Fruit fly (Drosophila melanogaster) whole organism, embryonic: Measurements from ENCODE around the gene mRpS31.

ENCODE experiments used
- CG31388 ChIP-seq: fragments of 200-800 bp; sonication (Bioruptor generic); optimal IDR thresholded peaks from 2 replicates; lab custom pipeline; 2016; ENCODE audit warnings: missing biosample characterization, missing genetic modification characterization
- CG5953 ChIP-seq: fragments of 200-800 bp; sonication (Bioruptor generic); IDR thresholded peaks from 2 replicates; pipeline ENCODE4 v1.3.6; 2022; ENCODE audit warnings: missing biosample characterization, missing genetic modification characterization
- D ChIP-seq, 2 experiments: fragments of 200-800 bp in 1 of 2; fragments of >200 bp in 1 of 2; sonication (Bioruptor generic) in 1 of 2; optimal IDR thresholded peaks; 2 replicates in 1 of 2; 3 replicates in 1 of 2; lab custom pipeline; 2017; ENCODE audit warnings: mild to moderate bottlenecking in 1 of 2, missing biosample characterization in 1 of 2, missing genetic modification characterization in 1 of 2, missing genetic modification reagents in 1 of 2
- Ets65A ChIP-seq: fragments of 200-800 bp; sonication (Bioruptor generic); peaks from one replicate; lab custom pipeline; 2016; ENCODE audit warnings: missing biosample characterization, missing genetic modification characterization
- Med ChIP-seq: fragments of 200-800 bp; sonication (Bioruptor generic); peaks from one replicate; lab custom pipeline; 2016; ENCODE audit warnings: missing biosample characterization, missing genetic modification characterization, mild to moderate bottlenecking, inconsistent platforms, moderate library complexity
- esg ChIP-seq: fragments of 200-800 bp; sonication (Bioruptor generic); conservative IDR thresholded peaks from 2 replicates; pipeline ENCODE4 v1.3.6; 2022; ENCODE audit warnings: missing biosample characterization, missing genetic modification characterization
- sima ChIP-seq: fragments of 200-800 bp; sonication (Bioruptor generic); optimal IDR thresholded peaks from 2 replicates; lab custom pipeline; 2016; ENCODE audit warnings: missing biosample characterization, missing genetic modification characterization
- tap ChIP-seq: fragments of 200-800 bp; optimal IDR thresholded peaks from 3 replicates; lab custom pipeline; 2019; ENCODE audit warnings: missing biosample characterization, mild to moderate bottlenecking, missing genetic modification characterization, moderate library complexity

dm6 chr3L:16052145-16053025 is 47.4 kb downstream of the mRpS31 start:
- TF ChIP-seq D (optimal IDR thresholded peaks at IDR 0.05; lab: Kevin White, UChicago) (peak; percentile 80), D (GFP tag; optimal IDR thresholded peaks at IDR 0.05; lab: Kevin White, UChicago) (peak; percentile 25), esg (GFP tag; lab: Robert Waterston, UW) (no peak), CG5953 (no peak), sima (no peak), Ets65A (no peak), Med (GFP tag; lab: Kevin White, UChicago) (peak; percentile 77), tap (tag; lab: Kevin White, UChicago) (no peak), CG31388 (GFP tag; lab: Kevin White, UChicago) (no peak)
